Worm (Caenorhabditis elegans): ENCODE results near the gene F14H3.15.

DNA sequence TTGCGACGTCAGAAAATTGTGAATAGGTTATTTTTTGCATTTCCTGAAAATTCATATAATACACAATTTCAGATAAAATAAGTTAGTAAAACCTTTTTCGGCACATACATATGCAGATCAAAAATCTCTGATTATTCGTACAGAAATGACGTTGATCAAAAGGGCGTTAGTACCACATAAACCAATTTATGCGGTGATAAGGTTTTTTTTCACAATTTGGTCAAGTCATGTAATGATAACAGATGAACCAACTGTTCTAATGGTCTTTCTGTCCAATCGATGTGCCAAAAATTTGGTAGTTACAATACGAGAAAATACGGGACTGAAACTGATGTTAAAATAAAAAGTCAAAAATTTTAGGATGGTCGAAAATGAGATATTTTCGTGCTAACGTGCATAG, 20.0 kb upstream of the F14H3.15 start:
- TF ChIP-seq Y95B8A.8 (GFP tag; IDR thresholded peaks at IDR 0.05): no peak
- no peak for TF ChIP-seq F55B11.4 (tag; optimal IDR thresholded peaks at IDR 0.05; ENCODE audit: borderline replicate concordance, insufficient read depth)
- no peak for TF ChIP-seq let-526 (GFP tag; IDR thresholded peaks at IDR 0.05)
- no peak for TF ChIP-seq F37B4.10 (GFP tag; IDR thresholded peaks at IDR 0.05)
- no peak for TF ChIP-seq ets-4 (GFP tag; optimal IDR thresholded peaks at IDR 0.05)
- no peak for TF ChIP-seq pha-4 (tag; optimal IDR thresholded peaks at IDR 0.05)
- TF ChIP-seq ceh-79 (tag; optimal IDR thresholded peaks at IDR 0.05): no peak
- TF ChIP-seq unc-130 (GFP tag; optimal IDR thresholded peaks at IDR 0.05): no peak
- no peak for TF ChIP-seq madf-3 (GFP tag; IDR thresholded peaks at IDR 0.05)
- TF ChIP-seq him-1 (tag; optimal IDR thresholded peaks at IDR 0.05): no peak
- TF ChIP-seq ama-1 (optimal IDR thresholded peaks at IDR 0.05): no peak
- TF ChIP-seq ama-1 (GFP tag; optimal IDR thresholded peaks at IDR 0.05): no peak
- TF ChIP-seq zim-3 (tag; optimal IDR thresholded peaks at IDR 0.05): no peak
